Worm (Caenorhabditis elegans) whole organism, late embryonic: Measurements from ENCODE around the gene ech-3.

ENCODE experiments used
- ceh-24 ChIP-seq: sonication (generic microtip); optimal IDR thresholded peaks from 2 replicates; lab custom pipeline; 2016; ENCODE audit warnings: mild to moderate bottlenecking, missing genetic modification characterization, missing compliant biosample characterization
- ceh-9 ChIP-seq: sonication (generic microtip); optimal IDR thresholded peaks from 2 replicates; lab custom pipeline; 2016; ENCODE audit warnings: mild to moderate bottlenecking, missing genetic modification characterization, inconsistent platforms, missing compliant biosample characterization

DNA sequence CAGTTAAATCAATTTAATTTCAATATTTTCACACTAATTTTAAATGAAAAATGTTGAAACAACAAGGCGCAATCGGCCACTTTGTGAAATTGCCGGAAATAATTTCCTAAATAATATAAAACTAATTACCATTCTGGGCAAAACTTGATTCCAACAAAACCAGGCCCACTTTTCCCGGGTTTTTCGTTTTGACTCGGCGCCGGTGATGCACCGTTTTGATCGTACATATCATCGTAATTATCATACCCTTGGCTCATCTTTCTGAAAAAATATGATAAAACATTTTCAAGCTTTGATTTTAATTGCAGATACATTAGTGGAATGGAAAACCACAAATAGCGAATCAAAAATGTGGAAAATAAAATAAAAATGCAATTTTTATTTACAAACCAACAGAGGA, 10.0 kb upstream of the ech-3 start, which contains the start of gene rpb-9:
- no peak for TF ChIP-seq ceh-24
- TF ChIP-seq ceh-9: no peak
